Fruit fly (Drosophila melanogaster) whole organism, embryonic: ENCODE results near the gene Root.

Source experiments
- Atf-2 ChIP-seq: fragments of 200-800 bp; sonication (Bioruptor generic); optimal IDR thresholded peaks from 2 replicates; lab custom pipeline; 2016; ENCODE audit warnings: missing biosample characterization, missing genetic modification characterization
- CG10274 ChIP-seq: fragments of 200-800 bp; sonication (Bioruptor generic); optimal IDR thresholded peaks from 3 replicates; lab custom pipeline; 2017; ENCODE audit warnings: missing biosample characterization, mild to moderate bottlenecking, missing genetic modification characterization
- CG11723 ChIP-seq: fragments of 200-800 bp; sonication (Bioruptor generic); optimal IDR thresholded peaks from 2 replicates; lab custom pipeline; 2017; ENCODE audit warnings: missing biosample characterization, mild to moderate bottlenecking, missing genetic modification characterization
- CG14667 ChIP-seq: fragments of 200-800 bp; sonication (Bioruptor generic); IDR thresholded peaks from 2 replicates; pipeline ENCODE4 v1.3.6; 2022; ENCODE audit warnings: missing biosample characterization, missing genetic modification characterization
- CG14860 ChIP-seq: fragments of 200-800 bp; sonication (Bioruptor generic); IDR thresholded peaks from 3 replicates; pipeline ENCODE4 v1.3.6; 2022; ENCODE audit warnings: missing biosample characterization, missing genetic modification characterization; ENCODE audit not compliant: partially characterized antibody
- CG15479 ChIP-seq: fragments of 200-800 bp; sonication (Bioruptor generic); optimal IDR thresholded peaks from 3 replicates; lab custom pipeline; 2019; ENCODE audit warnings: missing biosample characterization, mild to moderate bottlenecking, missing genetic modification characterization, moderate library complexity
- CG15514 ChIP-seq: fragments of 200-800 bp; sonication (Bioruptor generic); optimal IDR thresholded peaks from 3 replicates; lab custom pipeline; 2017; ENCODE audit warnings: missing biosample characterization, missing genetic modification characterization, mild to moderate bottlenecking, moderate library complexity, missing genetic modification reagents
- CG2678 ChIP-seq: fragments of 200-800 bp; sonication (Bioruptor generic); optimal IDR thresholded peaks from 3 replicates; lab custom pipeline; 2019; ENCODE audit warnings: missing biosample characterization, mild to moderate bottlenecking, missing genetic modification characterization, moderate library complexity
- CG33557 ChIP-seq: fragments of 200-800 bp; sonication (Bioruptor generic); optimal IDR thresholded peaks from 2 replicates; lab custom pipeline; 2019; ENCODE audit warnings: missing biosample characterization, mild to moderate bottlenecking, missing genetic modification characterization, moderate library complexity
- CG4404 ChIP-seq: fragments of 200-800 bp; sonication (Bioruptor generic); IDR thresholded peaks from 2 replicates; pipeline ENCODE4 v1.3.6; 2022; ENCODE audit warnings: missing biosample characterization, missing genetic modification characterization
- CG6854 ChIP-seq: fragments of 200-800 bp; sonication (Bioruptor generic); optimal IDR thresholded peaks from 3 replicates; lab custom pipeline; 2017; ENCODE audit warnings: missing biosample characterization, mild to moderate bottlenecking, missing genetic modification characterization
- CG7372 ChIP-seq: fragments of 200-800 bp; sonication (Bioruptor generic); IDR thresholded peaks from 2 replicates; pipeline ENCODE4 v1.3.6; 2022; ENCODE audit warnings: missing biosample characterization, missing genetic modification characterization
- CG7556 ChIP-seq: fragments of 200-800 bp; sonication (Bioruptor generic); optimal IDR thresholded peaks from 2 replicates; lab custom pipeline; 2017; ENCODE audit warnings: missing biosample characterization, mild to moderate bottlenecking, missing genetic modification characterization
- CG7987 ChIP-seq: fragments of 200-800 bp; sonication (Bioruptor generic); optimal IDR thresholded peaks from 2 replicates; lab custom pipeline; 2018; ENCODE audit warnings: missing biosample characterization, mild to moderate bottlenecking, missing genetic modification characterization, moderate library complexity
- CG9932 ChIP-seq: fragments of 200-800 bp; sonication (Bioruptor generic); IDR thresholded peaks from 2 replicates; pipeline ENCODE4 v1.3.6; 2022; ENCODE audit warnings: missing biosample characterization, missing genetic modification characterization
- Camta ChIP-seq: fragments of 200-800 bp; sonication (Bioruptor generic); optimal IDR thresholded peaks from 2 replicates; lab custom pipeline; 2016; ENCODE audit warnings: missing biosample characterization, missing genetic modification characterization
- CrebB ChIP-seq: fragments of 200-800 bp; sonication (Bioruptor generic); optimal IDR thresholded peaks from 3 replicates; lab custom pipeline; 2018; ENCODE audit warnings: missing biosample characterization, mild to moderate bottlenecking, missing genetic modification characterization
- D ChIP-seq, 2 experiments: fragments of 200-800 bp in 1 of 2; fragments of >200 bp in 1 of 2; sonication (Bioruptor generic) in 1 of 2; optimal IDR thresholded peaks; 2 replicates in 1 of 2; 3 replicates in 1 of 2; lab custom pipeline; 2017; ENCODE audit warnings: mild to moderate bottlenecking in 1 of 2, missing biosample characterization in 1 of 2, missing genetic modification characterization in 1 of 2, missing genetic modification reagents in 1 of 2
- D19A ChIP-seq: fragments of 200-800 bp; optimal IDR thresholded peaks from 3 replicates; lab custom pipeline; 2019; ENCODE audit warnings: missing biosample characterization, mild to moderate bottlenecking, missing genetic modification characterization, moderate library complexity
- Dek ChIP-seq: fragments of 200-800 bp; sonication (Bioruptor generic); optimal IDR thresholded peaks from 3 replicates; lab custom pipeline; 2019; ENCODE audit warnings: missing biosample characterization, mild to moderate bottlenecking, missing genetic modification characterization, moderate library complexity
- H15 ChIP-seq: fragments of 200-800 bp; sonication (Bioruptor generic); IDR thresholded peaks from 3 replicates; pipeline ENCODE4 v1.3.6; 2022; ENCODE audit warnings: missing biosample characterization, missing genetic modification characterization
- MTF-1 ChIP-seq: fragments of 200-800 bp; sonication (Bioruptor generic); optimal IDR thresholded peaks from 2 replicates; lab custom pipeline; 2018; ENCODE audit warnings: missing biosample characterization, mild to moderate bottlenecking, missing genetic modification characterization, borderline replicate concordance
- Med ChIP-seq: fragments of 200-800 bp; sonication (Bioruptor generic); peaks from one replicate; lab custom pipeline; 2016; ENCODE audit warnings: missing biosample characterization, missing genetic modification characterization, mild to moderate bottlenecking, inconsistent platforms, moderate library complexity
- NC2β ChIP-seq: fragments of 200-800 bp; sonication (Bioruptor generic); optimal IDR thresholded peaks from 2 replicates; lab custom pipeline; 2016; ENCODE audit warnings: missing biosample characterization, missing genetic modification characterization
- NfI ChIP-seq: fragments of 200-800 bp; sonication (Bioruptor generic); optimal IDR thresholded peaks from 3 replicates; lab custom pipeline; 2018; ENCODE audit warnings: missing biosample characterization, mild to moderate bottlenecking, missing genetic modification characterization, moderate library complexity
- PHDP ChIP-seq: fragments of 200-800 bp; sonication (Bioruptor generic); optimal IDR thresholded peaks from 3 replicates; lab custom pipeline; 2018; ENCODE audit warnings: missing biosample characterization, mild to moderate bottlenecking, missing genetic modification characterization, moderate library complexity
- Pdp1 ChIP-seq, 2 experiments: fragments of 200-800 bp; sonication (Bioruptor generic); optimal IDR thresholded peaks; 3 replicates each; lab custom pipeline; 2016; ENCODE audit warnings: missing biosample characterization in 2 of 2, missing genetic modification characterization in 2 of 2, mild to moderate bottlenecking in 1 of 2, moderate library complexity in 1 of 2
- ab ChIP-seq: fragments of 200-800 bp; sonication (Bioruptor generic); optimal IDR thresholded peaks from 2 replicates; lab custom pipeline; 2016; ENCODE audit warnings: missing biosample characterization, missing genetic modification characterization
- abd-A ChIP-seq: fragments of 200-800 bp; sonication (Bioruptor generic); optimal IDR thresholded peaks from 3 replicates; lab custom pipeline; 2019; ENCODE audit warnings: missing biosample characterization, mild to moderate bottlenecking, missing genetic modification characterization, moderate library complexity
- ac ChIP-seq: fragments of 200-800 bp; sonication (Bioruptor generic); optimal IDR thresholded peaks from 3 replicates; lab custom pipeline; 2017; ENCODE audit warnings: missing biosample characterization, mild to moderate bottlenecking, missing genetic modification characterization
- bowl ChIP-seq: fragments of 200-800 bp; sonication (Bioruptor generic); IDR thresholded peaks from 2 replicates; pipeline ENCODE4 v1.3.6; 2022; ENCODE audit warnings: missing biosample characterization, missing genetic modification characterization
- dan ChIP-seq: fragments of 200-800 bp; sonication (Bioruptor generic); IDR thresholded peaks from 2 replicates; pipeline ENCODE4 v1.3.6; 2022; ENCODE audit warnings: missing biosample characterization, missing genetic modification characterization
- gce ChIP-seq: fragments of 200-800 bp; sonication (Bioruptor generic); IDR thresholded peaks from 3 replicates; pipeline ENCODE4 v1.3.6; 2022; ENCODE audit warnings: missing biosample characterization, missing genetic modification characterization
- gem ChIP-seq: fragments of 200-800 bp; sonication (Bioruptor generic); optimal IDR thresholded peaks from 2 replicates; lab custom pipeline; 2019; ENCODE audit warnings: missing biosample characterization, mild to moderate bottlenecking, missing genetic modification characterization, moderate library complexity
- hkb ChIP-seq, 2 experiments: fragments of 200-800 bp in 1 of 2; fragments of >200 bp in 1 of 2; sonication (Bioruptor generic) in 1 of 2; IDR thresholded peaks in 1 of 2; optimal IDR thresholded peaks in 1 of 2; 2 replicates each; pipeline versions ENCODE4 v1.3.6 to Lab custom; 2017 to 2022; ENCODE audit warnings: missing biosample characterization in 1 of 2, missing genetic modification characterization in 1 of 2
- ind ChIP-seq: fragments of 200-800 bp; sonication (Bioruptor generic); optimal IDR thresholded peaks from 3 replicates; lab custom pipeline; 2016; ENCODE audit warnings: missing biosample characterization, missing genetic modification characterization
- kay ChIP-seq: fragments of 200-800 bp; sonication (Bioruptor generic); optimal IDR thresholded peaks from 2 replicates; lab custom pipeline; 2016; ENCODE audit warnings: missing biosample characterization, missing genetic modification characterization
- knrl ChIP-seq: fragments of 200-800 bp; sonication (Bioruptor generic); IDR thresholded peaks from 3 replicates; pipeline ENCODE4 v1.3.6; 2022; ENCODE audit warnings: missing biosample characterization, missing genetic modification characterization; ENCODE audit not compliant: partially characterized antibody
- odd ChIP-seq: fragments of 200-800 bp; sonication (Bioruptor generic); optimal IDR thresholded peaks from 2 replicates; lab custom pipeline; 2017; ENCODE audit warnings: missing biosample characterization, mild to moderate bottlenecking, missing genetic modification characterization
- otp ChIP-seq: fragments of 200-800 bp; sonication (Bioruptor generic); IDR thresholded peaks from 3 replicates; pipeline ENCODE4, ENCODE4 v1.3.6; 2022; ENCODE audit warnings: missing biosample characterization, missing genetic modification characterization
- pita ChIP-seq: fragments of 200-800 bp; sonication (Bioruptor generic); optimal IDR thresholded peaks from 2 replicates; lab custom pipeline; 2017; ENCODE audit warnings: missing biosample characterization, mild to moderate bottlenecking, missing genetic modification characterization
- psq ChIP-seq: fragments of 200-800 bp; sonication (Bioruptor generic); optimal IDR thresholded peaks from 2 replicates; lab custom pipeline; 2017; ENCODE audit warnings: missing biosample characterization, missing genetic modification characterization
- repo ChIP-seq: fragments of 200-800 bp; sonication (Bioruptor generic); optimal IDR thresholded peaks from 2 replicates; lab custom pipeline; 2016; ENCODE audit warnings: missing biosample characterization, missing genetic modification characterization
- salm ChIP-seq: fragments of 200-800 bp; sonication (Bioruptor generic); optimal IDR thresholded peaks from 2 replicates; lab custom pipeline; 2018; ENCODE audit warnings: missing biosample characterization, mild to moderate bottlenecking, missing genetic modification characterization
- sc ChIP-seq, 3 experiments: fragments of >200 bp in 2 of 3; fragments of 200-800 bp in 1 of 3; sonication (Bioruptor generic) in 1 of 3; optimal IDR thresholded peaks; 2 replicates in 2 of 3; 3 replicates in 1 of 3; lab custom pipeline; 2017; ENCODE audit warnings: mild to moderate bottlenecking in 1 of 3, missing biosample characterization in 1 of 3, missing genetic modification characterization in 1 of 3, missing genetic modification reagents in 1 of 3
- sens ChIP-seq: fragments of 200-800 bp; sonication (Bioruptor generic); peaks from one replicate; lab custom pipeline; 2016; ENCODE audit warnings: missing biosample characterization, missing genetic modification characterization
- sima ChIP-seq: fragments of 200-800 bp; sonication (Bioruptor generic); optimal IDR thresholded peaks from 2 replicates; lab custom pipeline; 2016; ENCODE audit warnings: missing biosample characterization, missing genetic modification characterization
- trem ChIP-seq: fragments of 200-800 bp; optimal IDR thresholded peaks from 3 replicates; lab custom pipeline; 2019; ENCODE audit warnings: missing biosample characterization, mild to moderate bottlenecking, missing genetic modification characterization, moderate library complexity

Root gene

dm6 chr3R:24092590-24093151, 20.4 kb upstream of the Root start (continued):
- TF ChIP-seq Camta (GFP tag; lab: Kevin White, UChicago) (no peak), Med (GFP tag; lab: Kevin White, UChicago) (peak; percentile 47), gce (no peak), CG15514 (GFP tag; lab: Kevin White, UChicago) (no peak), CG15479 (GFP tag; lab: Kevin White, UChicago) (no peak), psq (GFP tag; lab: Kevin White, UChicago) (peak; percentile 44), CG33557 (GFP tag; lab: Kevin White, UChicago) (no peak), ac (GFP tag; lab: Kevin White, UChicago) (no peak), CG4404 (GFP tag; lab: Robert Waterston, UW) (no peak), pita (GFP tag; lab: Kevin White, UChicago) (no peak), CG14860 (GFP tag; lab: Robert Waterston, UW) (no peak), MTF-1 (GFP tag; lab: Kevin White, UChicago) (no peak), sc (optimal IDR thresholded peaks at IDR 0.05; lab: Kevin White, UChicago) (no peak), sc (GFP tag; optimal IDR thresholded peaks at IDR 0.05; lab: Kevin White, UChicago) (no peak), Dek (tag; lab: Kevin White, UChicago) (no peak), H15 (no peak), repo (GFP tag; lab: Kevin White, UChicago) (no peak), CG10274 (GFP tag; lab: Kevin White, UChicago) (no peak), CG7372 (no peak), gem (no peak), CrebB (tag; lab: Kevin White, UChicago) (no peak), sens (GFP tag; lab: Kevin White, UChicago) (no peak), CG6854 (GFP tag; lab: Kevin White, UChicago) (no peak), Pdp1 (GFP tag; optimal IDR thresholded peaks at IDR 0.05; lab: Kevin White, UChicago) (no peak), CG2678 (tag; lab: Kevin White, UChicago) (no peak), NfI (GFP tag; lab: Kevin White, UChicago) (no peak), D (optimal IDR thresholded peaks at IDR 0.05; lab: Kevin White, UChicago) (no peak), D (GFP tag; optimal IDR thresholded peaks at IDR 0.05; lab: Kevin White, UChicago) (no peak), hkb (optimal IDR thresholded peaks at IDR 0.05; lab: Kevin White, UChicago) (no peak), hkb (GFP tag; IDR thresholded peaks at IDR 0.05; lab: Robert Waterston, UW) (no peak), abd-A (tag; lab: Kevin White, UChicago) (peak; percentile 41), ind (GFP tag; lab: Kevin White, UChicago) (no peak), CG9932 (GFP tag; lab: Robert Waterston, UW) (0 out of 2 replicates have a peak, but pooled peaks have one; percentile 16), kay (no peak), knrl (GFP tag; lab: Robert Waterston, UW) (no peak), Atf-2 (no peak), CG14667 (no peak), ab (GFP tag; lab: Kevin White, UChicago) (no peak), dan (no peak), salm (tag; lab: Kevin White, UChicago) (no peak), CG11723 (GFP tag; lab: Kevin White, UChicago) (no peak), CG7987 (no peak), CG7556 (no peak), sima (GFP tag; lab: Kevin White, UChicago) (no peak), D19A (tag; lab: Kevin White, UChicago) (no peak), otp (GFP tag; lab: Robert Waterston, UW) (no peak), PHDP (tag; lab: Kevin White, UChicago) (no peak), trem (tag; lab: Kevin White, UChicago) (no peak), odd (GFP tag; lab: Kevin White, UChicago) (no peak), bowl (GFP tag; lab: Robert Waterston, UW) (no peak), NC2β (GFP tag; lab: Kevin White, UChicago) (no peak)
